Fruit fly (Drosophila melanogaster) whole organism, embryonic: ENCODE data around the gene nan.

Experiments used
- Awh ChIP-seq: fragments of 200-800 bp; sonication (Bioruptor generic); IDR thresholded peaks from 2 replicates; pipeline ENCODE4, ENCODE4 v1.3.6; 2022; ENCODE audit warnings: missing biosample characterization, missing genetic modification characterization
- B-H2 ChIP-seq: fragments of 200-800 bp; sonication (Bioruptor generic); optimal IDR thresholded peaks from 2 replicates; lab custom pipeline; 2018; ENCODE audit warnings: missing biosample characterization, mild to moderate bottlenecking, missing genetic modification characterization
- Bteb2 ChIP-seq: fragments of 200-800 bp; sonication (Bioruptor generic); optimal IDR thresholded peaks from 2 replicates; lab custom pipeline; 2016; ENCODE audit warnings: missing biosample characterization, missing genetic modification characterization
- CG11456 ChIP-seq: fragments of 200-800 bp; sonication (Bioruptor generic); IDR thresholded peaks from 3 replicates; pipeline ENCODE4 v1.3.6; 2022; ENCODE audit warnings: missing biosample characterization, missing genetic modification characterization
- CG11560 ChIP-seq: fragments of 200-800 bp; sonication (Bioruptor generic); IDR thresholded peaks from 3 replicates; pipeline ENCODE4 v1.3.6; 2022; ENCODE audit warnings: missing biosample characterization, missing genetic modification characterization
- CG11695 ChIP-seq: fragments of 200-800 bp; sonication (Bioruptor generic); IDR thresholded peaks from 3 replicates; pipeline ENCODE4 v1.3.6; 2022; ENCODE audit warnings: missing biosample characterization, missing genetic modification characterization
- CG12299 ChIP-seq: fragments of 200-800 bp; sonication (Bioruptor generic); optimal IDR thresholded peaks from 2 replicates; lab custom pipeline; 2018; ENCODE audit warnings: missing biosample characterization, mild to moderate bottlenecking, missing genetic modification characterization
- CG12391 ChIP-seq: fragments of 200-800 bp; sonication (Bioruptor generic); optimal IDR thresholded peaks from 3 replicates; lab custom pipeline; 2018; ENCODE audit warnings: missing biosample characterization, mild to moderate bottlenecking, missing genetic modification characterization, moderate library complexity
- CG15514 ChIP-seq: fragments of 200-800 bp; sonication (Bioruptor generic); optimal IDR thresholded peaks from 3 replicates; lab custom pipeline; 2017; ENCODE audit warnings: missing biosample characterization, missing genetic modification characterization, mild to moderate bottlenecking, moderate library complexity, missing genetic modification reagents
- CG15696 ChIP-seq: fragments of 200-800 bp; sonication (Bioruptor generic); optimal IDR thresholded peaks from 2 replicates; lab custom pipeline; 2019; ENCODE audit warnings: missing biosample characterization, mild to moderate bottlenecking, missing genetic modification characterization, moderate library complexity
- CG1602 ChIP-seq: fragments of 200-800 bp; sonication (Bioruptor generic); optimal IDR thresholded peaks from 3 replicates; lab custom pipeline; 2016; ENCODE audit warnings: missing biosample characterization, missing genetic modification characterization
- CG3726 ChIP-seq: fragments of 200-800 bp; sonication (Bioruptor generic); IDR thresholded peaks from 3 replicates; pipeline ENCODE4, ENCODE4 v1.3.6; 2022; ENCODE audit warnings: missing biosample characterization, missing genetic modification characterization
- CG5180 ChIP-seq: fragments of 200-800 bp; sonication (Bioruptor generic); optimal IDR thresholded peaks from 3 replicates; lab custom pipeline; 2017; ENCODE audit warnings: missing biosample characterization, missing genetic modification characterization, mild to moderate bottlenecking, moderate library complexity, missing genetic modification reagents
- CG5245 ChIP-seq: fragments of 200-800 bp; sonication (Bioruptor generic); optimal IDR thresholded peaks from 3 replicates; lab custom pipeline; 2016; ENCODE audit warnings: missing biosample characterization, missing genetic modification characterization
- CG6765 ChIP-seq: fragments of 200-800 bp; sonication (Bioruptor generic); optimal IDR thresholded peaks from 3 replicates; lab custom pipeline; 2017; ENCODE audit warnings: missing biosample characterization, mild to moderate bottlenecking, missing genetic modification characterization
- CG7987 ChIP-seq: fragments of 200-800 bp; sonication (Bioruptor generic); optimal IDR thresholded peaks from 2 replicates; lab custom pipeline; 2018; ENCODE audit warnings: missing biosample characterization, mild to moderate bottlenecking, missing genetic modification characterization, moderate library complexity
- CG8290 ChIP-seq, 3 experiments: fragments of 200-800 bp; sonication (Bioruptor generic); optimal IDR thresholded peaks; 2 replicates each; lab custom pipeline; 2016 to 2019; ENCODE audit warnings: missing biosample characterization in 3 of 3, missing genetic modification characterization in 3 of 3, mild to moderate bottlenecking in 2 of 3, moderate library complexity in 1 of 3
- CG9932 ChIP-seq: fragments of 200-800 bp; sonication (Bioruptor generic); IDR thresholded peaks from 2 replicates; pipeline ENCODE4 v1.3.6; 2022; ENCODE audit warnings: missing biosample characterization, missing genetic modification characterization
- CTCF ChIP-seq: fragments of 200-800 bp; sonication (Bioruptor generic); optimal IDR thresholded peaks from 2 replicates; lab custom pipeline; 2017; ENCODE audit warnings: missing biosample characterization, mild to moderate bottlenecking, missing genetic modification characterization, moderate library complexity
- Chrac-16 ChIP-seq: fragments of 200-800 bp; sonication (Bioruptor generic); optimal IDR thresholded peaks from 3 replicates; lab custom pipeline; 2016; ENCODE audit warnings: missing biosample characterization, missing genetic modification characterization
- CoRest ChIP-seq: fragments of 200-800 bp; sonication (Bioruptor generic); optimal IDR thresholded peaks from 3 replicates; lab custom pipeline; 2018; ENCODE audit warnings: missing biosample characterization, mild to moderate bottlenecking, missing genetic modification characterization, moderate library complexity
- D19B ChIP-seq: fragments of 200-800 bp; sonication (Bioruptor generic); optimal IDR thresholded peaks from 2 replicates; lab custom pipeline; 2017; ENCODE audit warnings: missing biosample characterization, mild to moderate bottlenecking, missing genetic modification characterization
- Ets97D ChIP-seq: fragments of 200-800 bp; sonication (Bioruptor generic); optimal IDR thresholded peaks from 3 replicates; lab custom pipeline; 2016; ENCODE audit warnings: missing biosample characterization, missing genetic modification characterization
- Fer1 ChIP-seq: fragments of 200-800 bp; sonication (Bioruptor generic); optimal IDR thresholded peaks from 2 replicates; lab custom pipeline; 2017; ENCODE audit warnings: missing biosample characterization, mild to moderate bottlenecking, missing genetic modification characterization
- GATAe ChIP-seq: fragments of 200-800 bp; sonication (Bioruptor generic); conservative IDR thresholded peaks from 2 replicates; pipeline ENCODE4 v1.3.6; 2022; ENCODE audit warnings: missing biosample characterization, missing genetic modification characterization
- Gug ChIP-seq: fragments of 200-800 bp; sonication (Bioruptor generic); IDR thresholded peaks from 4 replicates; pipeline ENCODE4 v1.3.6; 2022; ENCODE audit warnings: missing biosample characterization, missing genetic modification characterization
- Hmr ChIP-seq: fragments of 200-800 bp; sonication (Bioruptor generic); optimal IDR thresholded peaks from 3 replicates; lab custom pipeline; 2017; ENCODE audit warnings: mild to moderate bottlenecking, missing biosample characterization, missing genetic modification reagents, missing genetic modification characterization
- Hr78 ChIP-seq, 2 experiments: fragments of 200-800 bp in 1 of 2; fragments of >200 bp in 1 of 2; sonication (Bioruptor generic) in 1 of 2; optimal IDR thresholded peaks; 2 replicates each; lab custom pipeline; 2017 to 2019; ENCODE audit warnings: missing biosample characterization in 2 of 2, missing genetic modification characterization in 2 of 2, mild to moderate bottlenecking in 1 of 2, moderate library complexity in 1 of 2
- abd-A ChIP-seq: fragments of 200-800 bp; sonication (Bioruptor generic); optimal IDR thresholded peaks from 3 replicates; lab custom pipeline; 2019; ENCODE audit warnings: missing biosample characterization, mild to moderate bottlenecking, missing genetic modification characterization, moderate library complexity
- ase ChIP-seq: fragments of 200-800 bp; sonication (Bioruptor generic); IDR thresholded peaks from 3 replicates; pipeline ENCODE4 v1.3.6; 2022; ENCODE audit warnings: missing biosample characterization, missing genetic modification characterization
- bsh ChIP-seq, 2 experiments: fragments of 200-800 bp; sonication (Bioruptor generic); optimal IDR thresholded peaks; 2 replicates each; lab custom pipeline; 2017 to 2018; ENCODE audit warnings: mild to moderate bottlenecking in 2 of 2, missing biosample characterization in 2 of 2, missing genetic modification characterization in 2 of 2, moderate library complexity in 1 of 2
- cad ChIP-seq: fragments of >200 bp; optimal IDR thresholded peaks from 2 replicates; lab custom pipeline; 2017; ENCODE audit warnings: missing biosample characterization, missing genetic modification characterization
- exex ChIP-seq: fragments of 200-800 bp; sonication (Bioruptor generic); optimal IDR thresholded peaks from 4 replicates; lab custom pipeline; 2018; ENCODE audit warnings: missing biosample characterization, mild to moderate bottlenecking, missing genetic modification characterization, moderate library complexity
- ftz-f1 ChIP-seq: fragments of 200-800 bp; sonication (Bioruptor generic); optimal IDR thresholded peaks from 2 replicates; lab custom pipeline; 2016; ENCODE audit warnings: missing biosample characterization, missing genetic modification characterization
- grau ChIP-seq: fragments of 200-800 bp; optimal IDR thresholded peaks from 3 replicates; lab custom pipeline; 2019; ENCODE audit warnings: missing biosample characterization, mild to moderate bottlenecking, missing genetic modification characterization, moderate library complexity
- gro ChIP-seq: fragments of 200-800 bp; sonication (Bioruptor generic); optimal IDR thresholded peaks from 2 replicates; lab custom pipeline; 2016; ENCODE audit warnings: missing biosample characterization, missing genetic modification characterization
- ham ChIP-seq: fragments of 200-800 bp; sonication (Bioruptor generic); IDR thresholded peaks from 2 replicates; pipeline ENCODE4 v1.3.6; 2022; ENCODE audit warnings: missing biosample characterization, missing genetic modification characterization
- insv ChIP-seq, 2 experiments: fragments of 200-800 bp; sonication (Bioruptor generic); optimal IDR thresholded peaks; 3 replicates each; lab custom pipeline; 2016 to 2018; ENCODE audit warnings: missing biosample characterization in 2 of 2, missing genetic modification characterization in 2 of 2
- kay ChIP-seq: fragments of 200-800 bp; sonication (Bioruptor generic); optimal IDR thresholded peaks from 2 replicates; lab custom pipeline; 2016; ENCODE audit warnings: missing biosample characterization, missing genetic modification characterization
- ken ChIP-seq: fragments of 200-800 bp; sonication (Bioruptor generic); IDR thresholded peaks from 3 replicates; pipeline ENCODE4 v1.3.6; 2022; ENCODE audit warnings: missing biosample characterization, missing genetic modification characterization
- lmd ChIP-seq: fragments of 200-800 bp; sonication (Bioruptor generic); IDR thresholded peaks from 2 replicates; pipeline ENCODE4 v1.3.6; 2022; ENCODE audit warnings: missing biosample characterization, missing genetic modification characterization
- mld ChIP-seq: fragments of 200-800 bp; sonication (Bioruptor generic); IDR thresholded peaks from 3 replicates; pipeline ENCODE4 v1.3.6; 2022; ENCODE audit warnings: missing biosample characterization, missing genetic modification characterization; ENCODE audit not compliant: partially characterized antibody
- nau ChIP-seq: fragments of 200-800 bp; sonication (Bioruptor generic); optimal IDR thresholded peaks from 3 replicates; lab custom pipeline; 2017; ENCODE audit warnings: missing biosample characterization, mild to moderate bottlenecking, missing genetic modification characterization, missing genetic modification reagents
- oc ChIP-seq: fragments of 200-800 bp; sonication (Bioruptor generic); optimal IDR thresholded peaks from 2 replicates; lab custom pipeline; 2018; ENCODE audit warnings: missing biosample characterization, mild to moderate bottlenecking, missing genetic modification characterization, moderate library complexity
- pzg ChIP-seq: fragments of 200-800 bp; sonication (Bioruptor generic); optimal IDR thresholded peaks from 3 replicates; lab custom pipeline; 2018; ENCODE audit warnings: missing biosample characterization, mild to moderate bottlenecking, missing genetic modification characterization, moderate library complexity
- row ChIP-seq: fragments of 200-800 bp; sonication (Bioruptor generic); IDR thresholded peaks from 3 replicates; pipeline ENCODE4 v1.3.6; 2022; ENCODE audit warnings: missing biosample characterization, missing genetic modification characterization
- sim ChIP-seq: fragments of 200-800 bp; sonication (Bioruptor generic); IDR thresholded peaks from 2 replicates; pipeline ENCODE4 v1.3.6; 2022; ENCODE audit warnings: missing biosample characterization, missing genetic modification characterization
- so ChIP-seq: fragments of 200-800 bp; sonication (Bioruptor generic); IDR thresholded peaks from 3 replicates; pipeline ENCODE4 v1.3.6; 2022; ENCODE audit warnings: missing biosample characterization, missing genetic modification characterization
- stc ChIP-seq: fragments of 200-800 bp; sonication (Bioruptor generic); IDR thresholded peaks from 2 replicates; pipeline ENCODE4 v1.3.6; 2022; ENCODE audit warnings: missing biosample characterization, missing genetic modification characterization
- twi ChIP-seq: fragments of 200-800 bp; optimal IDR thresholded peaks from 2 replicates; lab custom pipeline; 2019; ENCODE audit warnings: missing biosample characterization, mild to moderate bottlenecking, missing genetic modification characterization, moderate library complexity
- yki ChIP-seq: fragments of >200 bp; optimal IDR thresholded peaks from 3 replicates; lab custom pipeline; 2018
- zf30C ChIP-seq: fragments of 200-800 bp; sonication (Bioruptor generic); optimal IDR thresholded peaks from 3 replicates; lab custom pipeline; 2018; ENCODE audit warnings: missing biosample characterization, mild to moderate bottlenecking, missing genetic modification characterization

Gene nan

dm6 chr3L:14152608-14153007 lies 36.8 kb downstream of the nan start (continued):
- no peak for TF ChIP-seq CG3726 (GFP tag; lab: Robert Waterston, UW)
- peak; percentile 4 for TF ChIP-seq CG12391 (tag; lab: Kevin White, UChicago)
- no peak for TF ChIP-seq stc (GFP tag; lab: Robert Waterston, UW)
- no peak for TF ChIP-seq B-H2 (GFP tag; lab: Kevin White, UChicago)
- no peak for TF ChIP-seq GATAe (GFP tag; lab: Robert Waterston, UW)
- no peak for TF ChIP-seq Hmr (GFP tag; lab: Kevin White, UChicago)
- TF ChIP-seq insv (GFP tag; optimal IDR thresholded peaks at IDR 0.05; lab: Kevin White, UChicago) = no peak
- no peak for TF ChIP-seq ham
- TF ChIP-seq CTCF (GFP tag; lab: Kevin White, UChicago) = no peak
- TF ChIP-seq row (GFP tag; lab: Robert Waterston, UW) = peak; percentile 34; the same call in 1 of the 3 replicates
- TF ChIP-seq yki (lab: Kevin White, UChicago) = no peak
- TF ChIP-seq sim = no peak
- no peak for TF ChIP-seq Gug (GFP tag; lab: Robert Waterston, UW)
- TF ChIP-seq pzg = no peak
- no peak for TF ChIP-seq gro (GFP tag; lab: Kevin White, UChicago)
- TF ChIP-seq nau (GFP tag; lab: Kevin White, UChicago) = no peak
- no peak for TF ChIP-seq so (GFP tag; lab: Robert Waterston, UW)
- TF ChIP-seq CG5180 (GFP tag; lab: Kevin White, UChicago) = no peak
- no peak for TF ChIP-seq CoRest (tag; lab: Kevin White, UChicago)
- TF ChIP-seq grau (tag; lab: Kevin White, UChicago) = peak; percentile 26
- TF ChIP-seq CG6765 (GFP tag; lab: Kevin White, UChicago) = no peak
- no peak for TF ChIP-seq Bteb2
- no peak for TF ChIP-seq cad (GFP tag; lab: Kevin White, UChicago)
- no peak for TF ChIP-seq kay
- no peak for TF ChIP-seq mld (GFP tag; lab: Robert Waterston, UW)
- TF ChIP-seq CG11456 = no peak
- no peak for TF ChIP-seq oc (tag; lab: Kevin White, UChicago)
- no peak for TF ChIP-seq ken (GFP tag; lab: Robert Waterston, UW)
- no peak for TF ChIP-seq CG8290 (GFP tag; optimal IDR thresholded peaks at IDR 0.05; lab: Kevin White, UChicago)
- TF ChIP-seq CG8290 (tag; optimal IDR thresholded peaks at IDR 0.05; lab: Kevin White, UChicago) = no peak
- TF ChIP-seq CG5245 (GFP tag; lab: Kevin White, UChicago) = no peak
- TF ChIP-seq Chrac-16 = no peak
- TF ChIP-seq Awh (GFP tag; lab: Robert Waterston, UW) = no peak
- TF ChIP-seq exex (tag; lab: Kevin White, UChicago) = no peak
- TF ChIP-seq Hr78 (GFP tag; optimal IDR thresholded peaks at IDR 0.05; lab: Kevin White, UChicago) = no peak
- no peak for TF ChIP-seq CG11560 (tag; lab: Robert Waterston, UW)
- TF ChIP-seq abd-A (tag; lab: Kevin White, UChicago) = no peak
- peak; percentile 43 for TF ChIP-seq zf30C (GFP tag; lab: Kevin White, UChicago)
- no peak for TF ChIP-seq ase
- TF ChIP-seq bsh (GFP tag; optimal IDR thresholded peaks at IDR 0.05; lab: Kevin White, UChicago) = peak in 1 of 2 experiments; percentile 7
- TF ChIP-seq CG7987 = no peak
- TF ChIP-seq CG11695 (GFP tag; lab: Robert Waterston, UW) = no peak
- no peak for TF ChIP-seq ftz-f1 (GFP tag; lab: Kevin White, UChicago)
- no peak for TF ChIP-seq D19B
- peak; percentile 51 for TF ChIP-seq CG15696
- TF ChIP-seq CG12299 = no peak
- TF ChIP-seq Ets97D (GFP tag; lab: Kevin White, UChicago) = no peak
- no peak for TF ChIP-seq CG15514 (GFP tag; lab: Kevin White, UChicago)
- TF ChIP-seq twi (tag; lab: Kevin White, UChicago) = no peak
- 0 out of 2 replicates have a peak, but pooled peaks have one; percentile 6 for TF ChIP-seq lmd (GFP tag; lab: Robert Waterston, UW)
- no peak for TF ChIP-seq CG9932
- no peak for TF ChIP-seq Fer1 (GFP tag; lab: Kevin White, UChicago)
- no peak for TF ChIP-seq CG1602 (GFP tag; lab: Kevin White, UChicago)
